Worm (Caenorhabditis elegans) whole organism, L4/young adult: ENCODE measurements around the gene kars-1.

ENCODE experiments used
- dao-5 ChIP-seq: sonication (generic microtip); optimal IDR thresholded peaks from 2 replicates; lab custom pipeline; 2016; ENCODE audit warnings: missing genotype, missing genetic modification characterization, moderate library complexity, missing compliant biosample characterization
- him-1 ChIP-seq: sonication (generic microtip); optimal IDR thresholded peaks from 2 replicates; lab custom pipeline; 2016; ENCODE audit warnings: missing genotype, missing genetic modification reagents, missing genetic modification characterization, missing compliant biosample characterization

- no peak for TF ChIP-seq dao-5 (tag; lab: Kevin White, UChicago)
- no peak for TF ChIP-seq him-1
Observed at ce11 chrII:7112780-7113179, 40.6 kb upstream of the kars-1 start, which contains the start of gene F10E7.6.
